Worm (Caenorhabditis elegans) whole organism, L3 larva: ENCODE data around the gene his-3.

Experiments used
- R02D3.7 ChIP-seq: fragments of 150-350 bp; optimal IDR thresholded peaks from 2 replicates; lab custom pipeline; 2014; ENCODE audit warnings: missing biosample characterization, missing genetic modification characterization
- aly-2 ChIP-seq: fragments of 150-350 bp; optimal IDR thresholded peaks from 2 replicates; lab custom pipeline; 2014; ENCODE audit warnings: missing biosample characterization, missing genetic modification characterization
- ceh-28 ChIP-seq: fragments of 150-350 bp; optimal IDR thresholded peaks from 2 replicates; lab custom pipeline; 2014; ENCODE audit warnings: missing biosample characterization, missing genetic modification reagents, missing genetic modification characterization
- ceh-82 ChIP-seq: fragments of 150-350 bp; optimal IDR thresholded peaks from 2 replicates; lab custom pipeline; 2014; ENCODE audit warnings: missing biosample characterization, missing genetic modification characterization
- ceh-9 ChIP-seq: sonication (generic microtip); optimal IDR thresholded peaks from 2 replicates; lab custom pipeline; 2018; ENCODE audit warnings: missing biosample characterization, missing genetic modification characterization
- elt-1 ChIP-seq: fragments of 150-350 bp; optimal IDR thresholded peaks from 2 replicates; lab custom pipeline; 2014; ENCODE audit warnings: missing biosample characterization, missing genetic modification characterization
- elt-3 ChIP-seq, 3 experiments: fragments of 150-350 bp in 1 of 3; sonication (generic microtip) in 2 of 3; optimal IDR thresholded peaks; 2 replicates in 2 of 3; 4 replicates in 1 of 3; lab custom pipeline; 2014 to 2017; ENCODE audit warnings: missing biosample characterization in 3 of 3, missing genetic modification characterization in 3 of 3
- eor-1 ChIP-seq, 2 experiments: fragments of 150-350 bp; optimal IDR thresholded peaks; 2 replicates each; lab custom pipeline; 2014 to 2018; ENCODE audit warnings: missing biosample characterization in 2 of 2, missing genetic modification characterization in 2 of 2
- fkh-10 ChIP-seq: sonication (generic microtip); optimal IDR thresholded peaks from 2 replicates; lab custom pipeline; 2017; ENCODE audit warnings: missing biosample characterization, missing genetic modification reagents, missing genetic modification characterization
- fkh-2 ChIP-seq: fragments of 150-350 bp; optimal IDR thresholded peaks from 2 replicates; lab custom pipeline; 2014; ENCODE audit warnings: missing biosample characterization, missing genetic modification reagents, missing genetic modification characterization
- fos-1 ChIP-seq: fragments of 150-350 bp; optimal IDR thresholded peaks from 2 replicates; lab custom pipeline; 2014; ENCODE audit warnings: missing biosample characterization, missing genetic modification characterization
- mml-1 ChIP-seq: fragments of 150-350 bp; sonication (generic microtip); optimal IDR thresholded peaks from 3 replicates; lab custom pipeline; 2014; ENCODE audit warnings: missing biosample characterization, missing genetic modification characterization
- nfya-1 ChIP-seq: sonication (generic microtip); optimal IDR thresholded peaks from 2 replicates; lab custom pipeline; 2017; ENCODE audit warnings: missing genetic modification characterization, mild to moderate bottlenecking, missing compliant biosample characterization, antibody characterized with exemption, moderate library complexity; ENCODE audit not compliant: insufficient read depth
- nhr-12 ChIP-seq: fragments of 150-350 bp; optimal IDR thresholded peaks from 2 replicates; lab custom pipeline; 2014; ENCODE audit warnings: missing biosample characterization, missing genetic modification characterization
- nhr-237 ChIP-seq: fragments of 150-350 bp; optimal IDR thresholded peaks from 2 replicates; lab custom pipeline; 2014; ENCODE audit warnings: missing biosample characterization, missing genetic modification characterization
- nhr-25 ChIP-seq: sonication (generic microtip); optimal IDR thresholded peaks from 2 replicates; lab custom pipeline; 2017; ENCODE audit warnings: missing biosample characterization, missing genetic modification characterization
- nhr-67 ChIP-seq: fragments of 150-350 bp; optimal IDR thresholded peaks from 2 replicates; lab custom pipeline; 2014; ENCODE audit warnings: missing biosample characterization, missing genetic modification characterization
- nhr-76 ChIP-seq: fragments of 150-350 bp; sonication (generic microtip); optimal IDR thresholded peaks from 5 replicates; lab custom pipeline; 2014; ENCODE audit warnings: missing biosample characterization, missing genetic modification characterization
- nhr-77 ChIP-seq: fragments of 150-350 bp; optimal IDR thresholded peaks from 2 replicates; lab custom pipeline; 2014; ENCODE audit warnings: missing biosample characterization, missing genetic modification characterization
- pqm-1 ChIP-seq: fragments of 150-350 bp; optimal IDR thresholded peaks from 2 replicates; lab custom pipeline; 2017; ENCODE audit warnings: missing biosample characterization, missing genetic modification characterization, inconsistent platforms
- sea-2 ChIP-seq: fragments of 150-350 bp; sonication (generic microtip); optimal IDR thresholded peaks from 4 replicates; lab custom pipeline; 2014; ENCODE audit warnings: missing biosample characterization, missing genetic modification reagents, missing genetic modification characterization
- skn-1 ChIP-seq: fragments of 150-350 bp; optimal IDR thresholded peaks from 2 replicates; lab custom pipeline; 2014; ENCODE audit warnings: missing biosample characterization, missing genetic modification characterization
- snpc-4 ChIP-seq: fragments of 150-350 bp; optimal IDR thresholded peaks from 2 replicates; lab custom pipeline; 2014; ENCODE audit warnings: missing biosample characterization, missing genetic modification characterization
- unc-39 ChIP-seq: sonication (generic microtip); optimal IDR thresholded peaks from 4 replicates; lab custom pipeline; 2017; ENCODE audit warnings: missing biosample characterization, missing genetic modification characterization
- unc-62 ChIP-seq: fragments of 150-350 bp; sonication (generic microtip); optimal IDR thresholded peaks from 4 replicates; lab custom pipeline; 2014; ENCODE audit warnings: missing biosample characterization, missing genetic modification reagents, missing genetic modification characterization
- zag-1 ChIP-seq: fragments of 150-350 bp; optimal IDR thresholded peaks from 2 replicates; lab custom pipeline; 2014; ENCODE audit warnings: missing biosample characterization, missing genetic modification characterization
- ztf-11 ChIP-seq: fragments of 150-350 bp; optimal IDR thresholded peaks from 2 replicates; lab custom pipeline; 2014; ENCODE audit warnings: missing biosample characterization, missing genetic modification characterization

The his-3 gene

DNA sequence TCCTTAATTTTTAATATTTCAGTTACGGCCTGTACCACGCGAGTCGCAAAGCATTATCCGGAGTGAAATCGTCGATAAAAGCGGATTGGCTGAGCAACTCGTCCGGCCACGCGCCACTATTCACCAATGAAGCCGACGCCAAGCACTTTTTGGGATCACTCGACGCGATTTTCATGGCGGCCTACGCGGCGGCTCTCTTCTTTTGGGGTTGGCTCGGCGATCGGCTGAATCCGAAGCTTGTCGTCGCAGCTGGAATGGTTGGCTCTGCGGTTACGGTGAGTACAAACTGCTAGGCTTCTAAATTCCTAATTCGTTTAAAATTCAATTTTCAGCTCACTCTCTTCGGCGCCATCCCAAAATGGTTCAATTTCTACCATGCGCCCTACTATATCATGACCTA, 15.7 kb upstream of the his-3 start:
- TF ChIP-seq fos-1 (tag; lab: Kevin White, UChicago) (no peak), R02D3.7 (tag; lab: Kevin White, UChicago) (no peak), sea-2 (GFP tag; lab: Kevin White, UChicago) (no peak)
- TF ChIP-seq, all 47 proteins: peak for 0

DNA sequence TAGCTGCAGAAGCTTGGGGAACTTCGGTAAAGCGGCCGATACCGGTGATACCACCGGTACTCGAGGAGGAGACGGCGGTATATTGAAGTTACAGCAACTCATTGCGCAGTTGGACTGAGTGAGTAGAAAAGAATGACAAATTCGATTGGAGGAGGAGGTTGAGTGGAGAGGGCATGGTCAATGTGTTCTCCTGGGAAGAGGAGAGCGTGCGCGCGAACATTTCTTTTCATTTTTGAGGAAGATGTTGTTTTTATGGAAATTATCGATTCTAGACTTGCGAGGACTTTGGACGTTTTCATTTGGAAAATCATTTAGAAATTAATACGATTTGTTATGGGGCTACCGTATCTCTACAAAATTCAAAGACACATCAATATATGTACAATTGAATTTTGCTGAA, 11.4 kb upstream of the his-3 start:
- TF ChIP-seq ceh-28, result no peak

- TF ChIP-seq skn-1 (tag; lab: Kevin White, UChicago) (no peak), ceh-28 (no peak)
- TF ChIP-seq, all 47 proteins: peak for 0
Observed at ce11 chrV:16031571-16031970, 9.0 kb upstream of the his-3 start, which contains the start of gene T10C6.7. Gene T10C6.7 (minus strand): TSS chrV:16031713.

ce11 chrV:16032761-16033160, 7.8 kb upstream of the his-3 start, which contains the start of gene T10C6.16:
Gene T10C6.16 (minus strand): TSS chrV:16033005.
- TF ChIP-seq ceh-9 (tag; lab: Kevin White, UChicago) (no peak), zag-1 (tag; lab: Kevin White, UChicago) (no peak), fkh-2 (no peak), eor-1 (tag; optimal IDR thresholded peaks at IDR 0.05; lab: Kevin White, UChicago) (no peak), unc-62 (GFP tag; lab: Kevin White, UChicago) (no peak), nhr-76 (tag; lab: Kevin White, UChicago) (no peak), sea-2 (GFP tag; lab: Kevin White, UChicago) (no peak), nhr-12 (no peak), pqm-1 (tag; lab: Kevin White, UChicago) (no peak), ztf-11 (tag; lab: Kevin White, UChicago) (no peak)

DNA sequence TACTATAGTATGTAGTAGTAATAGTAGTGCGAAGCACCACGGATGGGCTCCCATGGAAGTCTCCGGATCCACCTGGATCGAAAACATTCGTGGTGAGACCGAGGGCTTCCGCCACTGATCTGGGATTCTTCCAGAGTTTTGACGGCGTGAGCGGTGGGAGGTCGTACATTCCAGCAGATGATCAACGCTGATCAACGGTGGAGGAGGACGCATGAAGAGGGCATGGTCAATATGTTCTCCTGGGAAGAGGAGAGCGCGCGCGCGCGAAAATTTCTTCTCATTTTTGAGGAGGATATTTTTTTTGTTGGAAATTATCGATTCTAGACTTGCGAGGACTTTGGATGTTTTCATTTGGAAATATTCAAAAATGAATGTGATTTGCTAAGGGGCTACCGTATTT, 7.1 kb upstream of the his-3 start:
- no peak for TF ChIP-seq unc-62 (GFP tag; lab: Kevin White, UChicago)
- no peak for TF ChIP-seq nhr-77 (tag; lab: Kevin White, UChicago)
- no peak for TF ChIP-seq unc-39 (tag; lab: Kevin White, UChicago)
- TF ChIP-seq elt-3 (tag; optimal IDR thresholded peaks at IDR 0.05; lab: Kevin White, UChicago), result no peak
- TF ChIP-seq nhr-76 (tag; lab: Kevin White, UChicago), result no peak

DNA sequence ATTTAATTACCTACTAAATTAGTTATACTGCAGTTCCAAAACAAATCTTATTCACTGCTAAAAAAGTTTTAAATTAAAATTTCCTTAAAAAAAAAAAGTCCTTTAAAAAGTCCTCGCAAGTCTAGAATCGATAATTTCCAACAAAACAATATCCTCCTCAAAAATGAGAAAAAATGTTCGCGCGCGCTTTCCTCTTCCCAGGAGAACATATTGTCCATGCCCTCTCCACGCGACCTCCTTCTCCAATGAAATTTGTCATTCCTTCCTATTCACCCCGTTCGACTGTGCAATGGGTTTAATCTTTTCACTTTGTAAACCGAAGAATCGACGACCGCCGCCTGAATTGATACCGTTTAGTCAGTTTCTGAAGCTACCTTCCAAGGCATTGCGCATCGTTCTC, 4.4 kb upstream of the his-3 start, which contains the start of gene T10C6.10:
T10C6.10 (plus strand) TSS at position 248 of the 400 bp plus-strand sequence.
- TF ChIP-seq fkh-10 (no peak), nhr-237 (no peak), aly-2 (no peak), elt-1 (tag; lab: Kevin White, UChicago) (no peak), nhr-67 (no peak), nfya-1 (no peak), mml-1 (tag; lab: Kevin White, UChicago) (no peak), snpc-4 (tag; lab: Kevin White, UChicago) (no peak), R02D3.7 (tag; lab: Kevin White, UChicago) (no peak), nhr-76 (tag; lab: Kevin White, UChicago) (no peak), unc-39 (tag; lab: Kevin White, UChicago) (no peak)

- TF ChIP-seq pqm-1 (tag; lab: Kevin White, UChicago) (no peak), ceh-82 (no peak), nhr-12 (no peak), ceh-28 (no peak), skn-1 (tag; lab: Kevin White, UChicago) (no peak)
Observed at ce11 chrV:16041412-16041811, 804 bp downstream of the his-3 start.

ce11 chrV:16041925-16042742, 1.5 kb downstream of the his-3 start, which contains the start of the genes his-2 and his-1:
Gene his-2 (minus strand): TSS chrV:16042283.
Gene his-1 (plus strand): TSS chrV:16042520.
- TF ChIP-seq nhr-25, result peak; percentile 34
